ENCODE assay signal across 2 fruit fly cellular contexts in genomic region chr3L:11278448-11279320, dm6.
A peak's percentile ranks its signal among the peaks of the same experiment; 100 is the strongest.
TF ChIP-seq lines count a peak whose summit lies in the region.

No protein-coding gene starts in this region.

TF ChIP-seq in whole organism, embryonic, 481 proteins besides CTCF, POLR2A, EP300 and RAD21 (continued from another document and continues in another):
- TF ChIP-seq pum (GFP tag; optimal IDR thresholded peaks at IDR 0.05; lab: Kevin White, UChicago): no peak
- TF ChIP-seq Tbp (GFP tag; optimal IDR thresholded peaks at IDR 0.05; lab: Kevin White, UChicago): no peak
- peak in 1 of 2 experiments; percentile 32 for TF ChIP-seq bsh (GFP tag; optimal IDR thresholded peaks at IDR 0.05; lab: Kevin White, UChicago)
- TF ChIP-seq wdn (GFP tag; IDR thresholded peaks at IDR 0.05; lab: Robert Waterston, UW): peak; percentile 32; the same call in 1 of the 2 replicates
- no peak for TF ChIP-seq Ptx1 (GFP tag; IDR thresholded peaks at IDR 0.05; lab: Robert Waterston, UW)
- no peak for TF ChIP-seq aop (GFP tag; IDR thresholded peaks at IDR 0.05; lab: Robert Waterston, UW)
- TF ChIP-seq Kr (GFP tag; optimal IDR thresholded peaks at IDR 0.05; lab: Kevin White, UChicago): no peak
- no peak for TF ChIP-seq ac (GFP tag; optimal IDR thresholded peaks at IDR 0.05; lab: Kevin White, UChicago)
- TF ChIP-seq Nf-YA (GFP tag; IDR thresholded peaks at IDR 0.05; lab: Robert Waterston, UW): peak; percentile 33; the same call in 1 of the 2 replicates
- TF ChIP-seq CG4707 (GFP tag; optimal IDR thresholded peaks at IDR 0.05; lab: Kevin White, UChicago): no peak
- TF ChIP-seq kay (GFP tag; optimal IDR thresholded peaks at IDR 0.05; lab: Kevin White, UChicago): no peak
- TF ChIP-seq hkb (optimal IDR thresholded peaks at IDR 0.05; lab: Kevin White, UChicago): no peak
- peak; percentile 30; the same call in 1 of the 2 replicates for TF ChIP-seq hkb (GFP tag; IDR thresholded peaks at IDR 0.05; lab: Robert Waterston, UW)
- TF ChIP-seq BtbVII (GFP tag; optimal IDR thresholded peaks at IDR 0.05; lab: Kevin White, UChicago): no peak
- TF ChIP-seq Dref (GFP tag; IDR thresholded peaks at IDR 0.05; lab: Robert Waterston, UW): no peak
- TF ChIP-seq CG5180 (GFP tag; optimal IDR thresholded peaks at IDR 0.05; lab: Kevin White, UChicago): no peak
- no peak for TF ChIP-seq Lpt (GFP tag; optimal IDR thresholded peaks at IDR 0.05; lab: Kevin White, UChicago)
- TF ChIP-seq ken (GFP tag; IDR thresholded peaks at IDR 0.05; lab: Robert Waterston, UW): no peak
- no peak for TF ChIP-seq CG13894 (tag; optimal IDR thresholded peaks at IDR 0.05; lab: Kevin White, UChicago)
- TF ChIP-seq CG3847 (GFP tag; IDR thresholded peaks at IDR 0.05; lab: Robert Waterston, UW): peak; percentile 40; the same call in 1 of the 2 replicates
- TF ChIP-seq HLH54F (GFP tag; optimal IDR thresholded peaks at IDR 0.05; lab: Kevin White, UChicago): no peak
- TF ChIP-seq CG30431 (GFP tag; optimal IDR thresholded peaks at IDR 0.05; lab: Kevin White, UChicago): no peak
- TF ChIP-seq gro (GFP tag; optimal IDR thresholded peaks at IDR 0.05; lab: Kevin White, UChicago): no peak
- no peak for TF ChIP-seq tap (tag; optimal IDR thresholded peaks at IDR 0.05; lab: Kevin White, UChicago)
- peak; percentile 22 for TF ChIP-seq Hey (tag; optimal IDR thresholded peaks at IDR 0.05; lab: Kevin White, UChicago)
- TF ChIP-seq Dll (GFP tag; IDR thresholded peaks at IDR 0.05; lab: Robert Waterston, UW; ENCODE audit: partially characterized antibody): no peak
- TF ChIP-seq CG12104 (GFP tag; optimal IDR thresholded peaks at IDR 0.05; lab: Kevin White, UChicago): no peak
- no peak for TF ChIP-seq tup (GFP tag; optimal IDR thresholded peaks at IDR 0.05; lab: Kevin White, UChicago)
- TF ChIP-seq HLH3B (GFP tag; IDR thresholded peaks at IDR 0.05; lab: Robert Waterston, UW): peak; percentile 20; the same call in 1 of the 2 replicates
- no peak for TF ChIP-seq CG3726 (GFP tag; IDR thresholded peaks at IDR 0.05; lab: Robert Waterston, UW)
- TF ChIP-seq Vsx1 (GFP tag; optimal IDR thresholded peaks at IDR 0.05; lab: Kevin White, UChicago): no peak
- TF ChIP-seq Dip3 (GFP tag; optimal IDR thresholded peaks at IDR 0.05; lab: Kevin White, UChicago): no peak
- TF ChIP-seq CG9932 (GFP tag; IDR thresholded peaks at IDR 0.05; lab: Robert Waterston, UW): peak; percentile 41
- peak; percentile 3 for TF ChIP-seq HHEX (GFP tag; optimal IDR thresholded peaks at IDR 0.05; lab: Kevin White, UChicago)
- TF ChIP-seq NC2β (GFP tag; optimal IDR thresholded peaks at IDR 0.05; lab: Kevin White, UChicago): no peak
- TF ChIP-seq ind (GFP tag; optimal IDR thresholded peaks at IDR 0.05; lab: Kevin White, UChicago): no peak
- TF ChIP-seq lilli (GFP tag; optimal IDR thresholded peaks at IDR 0.05; lab: Kevin White, UChicago): peak; percentile 1
- no peak for TF ChIP-seq fd102C (GFP tag; optimal IDR thresholded peaks at IDR 0.05; lab: Kevin White, UChicago)
- TF ChIP-seq rib (GFP tag; IDR thresholded peaks at IDR 0.05; lab: Robert Waterston, UW): 0 out of 2 replicates have a peak, but pooled peaks have one; percentile 41
- TF ChIP-seq sima (GFP tag; optimal IDR thresholded peaks at IDR 0.05; lab: Kevin White, UChicago): no peak
- no peak for TF ChIP-seq ham (GFP tag; IDR thresholded peaks at IDR 0.05; lab: Robert Waterston, UW)
- TF ChIP-seq CG9797 (GFP tag; optimal IDR thresholded peaks at IDR 0.05; lab: Kevin White, UChicago): no peak
- TF ChIP-seq CG8924 (tag; optimal IDR thresholded peaks at IDR 0.05; lab: Kevin White, UChicago): peak; percentile 33
- no peak for TF ChIP-seq CG13123 (GFP tag; optimal IDR thresholded peaks at IDR 0.05; lab: Kevin White, UChicago)
- no peak for TF ChIP-seq CG14965 (GFP tag; optimal IDR thresholded peaks at IDR 0.05; lab: Kevin White, UChicago; ENCODE audit: borderline replicate concordance)
- TF ChIP-seq en (GFP tag; optimal IDR thresholded peaks at IDR 0.05; lab: Kevin White, UChicago): no peak
- no peak for TF ChIP-seq Neu2 (GFP tag; optimal IDR thresholded peaks at IDR 0.05; lab: Kevin White, UChicago; ENCODE audit: borderline replicate concordance)
- peak; percentile 36 for TF ChIP-seq CG14014 (GFP tag; IDR thresholded peaks at IDR 0.05; lab: Robert Waterston, UW)
- no peak for TF ChIP-seq CG6272 (GFP tag; IDR thresholded peaks at IDR 0.05; lab: Robert Waterston, UW)
- TF ChIP-seq dimm (GFP tag; IDR thresholded peaks at IDR 0.05; lab: Robert Waterston, UW): no peak
- TF ChIP-seq CG2678 (tag; optimal IDR thresholded peaks at IDR 0.05; lab: Kevin White, UChicago): peak; percentile 17
- no peak for TF ChIP-seq hbn (GFP tag; IDR thresholded peaks at IDR 0.05; lab: Robert Waterston, UW; ENCODE audit: partially characterized antibody)
- TF ChIP-seq cato (GFP tag; optimal IDR thresholded peaks at IDR 0.05; lab: Kevin White, UChicago; ENCODE audit: borderline replicate concordance): no peak
- TF ChIP-seq bab2 (GFP tag; optimal IDR thresholded peaks at IDR 0.05; lab: Kevin White, UChicago): no peak
- TF ChIP-seq Mad (GFP tag; optimal IDR thresholded peaks at IDR 0.05; lab: Kevin White, UChicago): no peak
- peak; percentile 50 for TF ChIP-seq Ssrp (tag; optimal IDR thresholded peaks at IDR 0.05; lab: Kevin White, UChicago)
- TF ChIP-seq jumu (GFP tag; optimal IDR thresholded peaks at IDR 0.05; lab: Kevin White, UChicago): no peak
- TF ChIP-seq Atf3 (GFP tag; optimal IDR thresholded peaks at IDR 0.05; lab: Kevin White, UChicago): no peak
- TF ChIP-seq maf-S (GFP tag; optimal IDR thresholded peaks at IDR 0.05; lab: Kevin White, UChicago): no peak
- TF ChIP-seq sug (tag; optimal IDR thresholded peaks at IDR 0.05; lab: Kevin White, UChicago): no peak
- no peak for TF ChIP-seq Hmx (GFP tag; optimal IDR thresholded peaks at IDR 0.05; lab: Kevin White, UChicago)
- no peak for TF ChIP-seq CG2712 (tag; optimal IDR thresholded peaks at IDR 0.05; lab: Kevin White, UChicago)
- TF ChIP-seq Optix (GFP tag; IDR thresholded peaks at IDR 0.05; lab: Robert Waterston, UW): no peak
- TF ChIP-seq inv (GFP tag; IDR thresholded peaks at IDR 0.05; lab: Robert Waterston, UW; ENCODE audit: partially characterized antibody): no peak
- TF ChIP-seq tna (GFP tag; IDR thresholded peaks at IDR 0.05; lab: Robert Waterston, UW; ENCODE audit: partially characterized antibody): no peak
- TF ChIP-seq Aef1 (GFP tag; IDR thresholded peaks at IDR 0.05; lab: Robert Waterston, UW): no peak
- no peak for TF ChIP-seq eve (GFP tag; optimal IDR thresholded peaks at IDR 0.05; lab: Kevin White, UChicago)

TF ChIP-seq in whole organism, prepupa, 60 proteins besides CTCF, POLR2A, EP300 and RAD21 (continued from another document):
- TF ChIP-seq Ets96B (tag; optimal IDR thresholded peaks at IDR 0.05; lab: Kevin White, UChicago) (no peak), eg (GFP tag; IDR thresholded peaks at IDR 0.05; lab: Robert Waterston, UW) (0 out of 3 replicates have a peak, but pooled peaks have one; percentile 12), Hr4 (GFP tag; optimal IDR thresholded peaks at IDR 0.05; lab: Kevin White, UChicago) (peak; percentile 41), esn (GFP tag; optimal IDR thresholded peaks at IDR 0.05; lab: Kevin White, UChicago) (no peak), fd85E (GFP tag; optimal IDR thresholded peaks at IDR 0.05; lab: Kevin White, UChicago) (no peak), OdsH (GFP tag; optimal IDR thresholded peaks at IDR 0.05; lab: Kevin White, UChicago) (peak; percentile 3)
